Fruit fly (Drosophila melanogaster) whole organism, embryonic: ENCODE results near the gene eca.

Source experiments
- Adf1 ChIP-seq: fragments of 200-800 bp; sonication (Bioruptor generic); IDR thresholded peaks from 2 replicates; pipeline ENCODE4 v1.3.6; 2022; ENCODE audit warnings: missing biosample characterization, missing genetic modification characterization
- Asciz ChIP-seq: fragments of 200-800 bp; sonication (Bioruptor generic); optimal IDR thresholded peaks from 2 replicates; lab custom pipeline; 2017; ENCODE audit warnings: missing biosample characterization, mild to moderate bottlenecking, missing genetic modification characterization, missing genetic modification reagents
- Awh ChIP-seq: fragments of 200-800 bp; sonication (Bioruptor generic); IDR thresholded peaks from 2 replicates; pipeline ENCODE4, ENCODE4 v1.3.6; 2022; ENCODE audit warnings: missing biosample characterization, missing genetic modification characterization
- Blimp-1 ChIP-seq: fragments of 200-800 bp; sonication (Bioruptor generic); optimal IDR thresholded peaks from 3 replicates; lab custom pipeline; 2018; ENCODE audit warnings: missing biosample characterization, missing genetic modification characterization, mild to moderate bottlenecking, moderate library complexity, missing genetic modification reagents
- CG10366 ChIP-seq: fragments of 200-800 bp; sonication (Bioruptor generic); IDR thresholded peaks from 2 replicates; pipeline ENCODE4 v1.3.6; 2022; ENCODE audit warnings: missing biosample characterization, missing genetic modification characterization
- CG14710 ChIP-seq: fragments of 200-800 bp; sonication (Bioruptor generic); optimal IDR thresholded peaks from 3 replicates; lab custom pipeline; 2019; ENCODE audit warnings: missing biosample characterization, mild to moderate bottlenecking, missing genetic modification characterization, moderate library complexity
- CG16815 ChIP-seq: fragments of 200-800 bp; sonication (Bioruptor generic); optimal IDR thresholded peaks from 3 replicates; lab custom pipeline; 2017; ENCODE audit warnings: missing biosample characterization, mild to moderate bottlenecking, missing genetic modification characterization
- CG17186 ChIP-seq: fragments of 200-800 bp; sonication (Bioruptor generic); optimal IDR thresholded peaks from 3 replicates; lab custom pipeline; 2017; ENCODE audit warnings: missing biosample characterization, missing genetic modification reagents, missing genetic modification characterization
- CG17328 ChIP-seq: fragments of 200-800 bp; sonication (Bioruptor generic); IDR thresholded peaks from 2 replicates; pipeline ENCODE4 v1.3.6; 2022; ENCODE audit warnings: missing biosample characterization, missing genetic modification characterization
- CG17568 ChIP-seq: fragments of 200-800 bp; sonication (Bioruptor generic); optimal IDR thresholded peaks from 2 replicates; lab custom pipeline; 2018; ENCODE audit warnings: missing biosample characterization, mild to moderate bottlenecking, missing genetic modification characterization, moderate library complexity
- CG17829 ChIP-seq: fragments of 200-800 bp; optimal IDR thresholded peaks from 2 replicates; lab custom pipeline; 2019; ENCODE audit warnings: missing biosample characterization, mild to moderate bottlenecking, missing genetic modification characterization, moderate library complexity
- CG1832 ChIP-seq: fragments of 200-800 bp; sonication (Bioruptor generic); optimal IDR thresholded peaks from 2 replicates; lab custom pipeline; 2017; ENCODE audit warnings: missing biosample characterization, mild to moderate bottlenecking, missing genetic modification characterization, inconsistent platforms
- CG31388 ChIP-seq: fragments of 200-800 bp; sonication (Bioruptor generic); optimal IDR thresholded peaks from 2 replicates; lab custom pipeline; 2016; ENCODE audit warnings: missing biosample characterization, missing genetic modification characterization
- CG3726 ChIP-seq: fragments of 200-800 bp; sonication (Bioruptor generic); IDR thresholded peaks from 3 replicates; pipeline ENCODE4, ENCODE4 v1.3.6; 2022; ENCODE audit warnings: missing biosample characterization, missing genetic modification characterization
- CG4404 ChIP-seq: fragments of 200-800 bp; sonication (Bioruptor generic); IDR thresholded peaks from 2 replicates; pipeline ENCODE4 v1.3.6; 2022; ENCODE audit warnings: missing biosample characterization, missing genetic modification characterization
- CG6272 ChIP-seq: fragments of 200-800 bp; sonication (Bioruptor generic); IDR thresholded peaks from 2 replicates; pipeline ENCODE4 v1.3.6; 2022; ENCODE audit warnings: missing biosample characterization, missing genetic modification characterization
- CG6813 ChIP-seq: fragments of 200-800 bp; sonication (Bioruptor generic); optimal IDR thresholded peaks from 2 replicates; lab custom pipeline; 2017; ENCODE audit warnings: missing biosample characterization, missing genetic modification characterization, mild to moderate bottlenecking, moderate library complexity, missing genetic modification reagents
- CG6854 ChIP-seq: fragments of 200-800 bp; sonication (Bioruptor generic); optimal IDR thresholded peaks from 3 replicates; lab custom pipeline; 2017; ENCODE audit warnings: missing biosample characterization, mild to moderate bottlenecking, missing genetic modification characterization
- CG7372 ChIP-seq: fragments of 200-800 bp; sonication (Bioruptor generic); IDR thresholded peaks from 2 replicates; pipeline ENCODE4 v1.3.6; 2022; ENCODE audit warnings: missing biosample characterization, missing genetic modification characterization
- CG9876 ChIP-seq: fragments of 200-800 bp; sonication (Bioruptor generic); optimal IDR thresholded peaks from 2 replicates; lab custom pipeline; 2016; ENCODE audit warnings: missing biosample characterization, missing genetic modification characterization
- Gsc ChIP-seq: fragments of 200-800 bp; sonication (Bioruptor generic); IDR thresholded peaks from 2 replicates; pipeline ENCODE4 v1.3.6; 2022; ENCODE audit warnings: missing biosample characterization, missing genetic modification characterization
- Hmr ChIP-seq: fragments of 200-800 bp; sonication (Bioruptor generic); optimal IDR thresholded peaks from 3 replicates; lab custom pipeline; 2017; ENCODE audit warnings: mild to moderate bottlenecking, missing biosample characterization, missing genetic modification reagents, missing genetic modification characterization
- Hmx ChIP-seq: fragments of 200-800 bp; sonication (Bioruptor generic); optimal IDR thresholded peaks from 2 replicates; lab custom pipeline; 2016; ENCODE audit warnings: missing biosample characterization, missing genetic modification characterization
- Hr3 ChIP-seq: fragments of 200-800 bp; sonication (Bioruptor generic); optimal IDR thresholded peaks from 3 replicates; lab custom pipeline; 2016; ENCODE audit warnings: missing biosample characterization, missing genetic modification characterization
- Jarid2 ChIP-seq: fragments of 200-800 bp; sonication (Bioruptor generic); optimal IDR thresholded peaks from 3 replicates; lab custom pipeline; 2017; ENCODE audit warnings: mild to moderate bottlenecking, missing biosample characterization, missing genetic modification reagents, missing genetic modification characterization
- Max ChIP-seq: fragments of 200-800 bp; sonication (Bioruptor generic); optimal IDR thresholded peaks from 2 replicates; lab custom pipeline; 2016; ENCODE audit warnings: missing biosample characterization, mild to moderate bottlenecking, missing genetic modification characterization
- Mes4 ChIP-seq: fragments of 200-800 bp; sonication (Bioruptor generic); optimal IDR thresholded peaks from 2 replicates; lab custom pipeline; 2016; ENCODE audit warnings: missing biosample characterization, missing genetic modification characterization
- Sin3A ChIP-seq: fragments of >200 bp; optimal IDR thresholded peaks from 2 replicates; lab custom pipeline; 2018
- Spps ChIP-seq: fragments of 200-800 bp; sonication (Bioruptor generic); optimal IDR thresholded peaks from 2 replicates; lab custom pipeline; 2018; ENCODE audit warnings: missing biosample characterization, mild to moderate bottlenecking, missing genetic modification characterization
- Sry-β ChIP-seq: fragments of 200-800 bp; sonication (Bioruptor generic); optimal IDR thresholded peaks from 2 replicates; lab custom pipeline; 2018; ENCODE audit warnings: missing biosample characterization, mild to moderate bottlenecking, missing genetic modification characterization, moderate library complexity
- al ChIP-seq: fragments of 200-800 bp; sonication (Bioruptor generic); IDR thresholded peaks from 2 replicates; pipeline ENCODE4 v1.3.6; 2022; ENCODE audit warnings: missing biosample characterization, missing genetic modification characterization
- az2 ChIP-seq: fragments of 200-800 bp; sonication (Bioruptor generic); optimal IDR thresholded peaks from 3 replicates; lab custom pipeline; 2016; ENCODE audit warnings: missing biosample characterization, missing genetic modification characterization
- br ChIP-seq: fragments of >200 bp; optimal IDR thresholded peaks from 2 replicates; lab custom pipeline; 2017
- danr ChIP-seq: fragments of 200-800 bp; sonication (Bioruptor generic); IDR thresholded peaks from 2 replicates; pipeline ENCODE4 v1.3.6; 2022; ENCODE audit warnings: missing biosample characterization, missing genetic modification characterization
- eyg ChIP-seq: fragments of 200-800 bp; sonication (Bioruptor generic); optimal IDR thresholded peaks from 3 replicates; lab custom pipeline; 2016; ENCODE audit warnings: missing biosample characterization, missing genetic modification characterization
- ftz-f1 ChIP-seq: fragments of 200-800 bp; sonication (Bioruptor generic); optimal IDR thresholded peaks from 2 replicates; lab custom pipeline; 2016; ENCODE audit warnings: missing biosample characterization, missing genetic modification characterization
- gce ChIP-seq: fragments of 200-800 bp; sonication (Bioruptor generic); IDR thresholded peaks from 3 replicates; pipeline ENCODE4 v1.3.6; 2022; ENCODE audit warnings: missing biosample characterization, missing genetic modification characterization
- grau ChIP-seq: fragments of 200-800 bp; optimal IDR thresholded peaks from 3 replicates; lab custom pipeline; 2019; ENCODE audit warnings: missing biosample characterization, mild to moderate bottlenecking, missing genetic modification characterization, moderate library complexity
- insv ChIP-seq, 2 experiments: fragments of 200-800 bp; sonication (Bioruptor generic); optimal IDR thresholded peaks; 3 replicates each; lab custom pipeline; 2016 to 2018; ENCODE audit warnings: missing biosample characterization in 2 of 2, missing genetic modification characterization in 2 of 2
- kay ChIP-seq: fragments of 200-800 bp; sonication (Bioruptor generic); optimal IDR thresholded peaks from 2 replicates; lab custom pipeline; 2016; ENCODE audit warnings: missing biosample characterization, missing genetic modification characterization
- nerfin-1 ChIP-seq: fragments of 200-800 bp; sonication (Bioruptor generic); optimal IDR thresholded peaks from 3 replicates; lab custom pipeline; 2019; ENCODE audit warnings: missing biosample characterization, mild to moderate bottlenecking, missing genetic modification characterization, moderate library complexity
- org-1 ChIP-seq: fragments of 200-800 bp; sonication (Bioruptor generic); optimal IDR thresholded peaks from 2 replicates; lab custom pipeline; 2017; ENCODE audit warnings: missing biosample characterization, missing genetic modification characterization
- otp ChIP-seq: fragments of 200-800 bp; sonication (Bioruptor generic); IDR thresholded peaks from 3 replicates; pipeline ENCODE4, ENCODE4 v1.3.6; 2022; ENCODE audit warnings: missing biosample characterization, missing genetic modification characterization
- peb ChIP-seq: fragments of 200-800 bp; sonication (Bioruptor generic); IDR thresholded peaks from 2 replicates; pipeline ENCODE4 v1.3.6; 2022; ENCODE audit warnings: missing biosample characterization, missing genetic modification characterization
- pfk ChIP-seq: fragments of 200-800 bp; sonication (Bioruptor generic); optimal IDR thresholded peaks from 2 replicates; lab custom pipeline; 2018; ENCODE audit warnings: missing biosample characterization, mild to moderate bottlenecking, missing genetic modification characterization, moderate library complexity
- pzg ChIP-seq: fragments of 200-800 bp; sonication (Bioruptor generic); optimal IDR thresholded peaks from 3 replicates; lab custom pipeline; 2018; ENCODE audit warnings: missing biosample characterization, mild to moderate bottlenecking, missing genetic modification characterization, moderate library complexity
- sd ChIP-seq: fragments of 200-800 bp; sonication (Bioruptor generic); optimal IDR thresholded peaks from 3 replicates; lab custom pipeline; 2018; ENCODE audit warnings: missing biosample characterization, mild to moderate bottlenecking, missing genetic modification characterization, moderate library complexity
- sima ChIP-seq: fragments of 200-800 bp; sonication (Bioruptor generic); optimal IDR thresholded peaks from 2 replicates; lab custom pipeline; 2016; ENCODE audit warnings: missing biosample characterization, missing genetic modification characterization
- slp2 ChIP-seq: fragments of 200-800 bp; sonication (Bioruptor generic); optimal IDR thresholded peaks from 2 replicates; lab custom pipeline; 2016; ENCODE audit warnings: missing biosample characterization, missing genetic modification characterization
- tgo ChIP-seq: fragments of 200-800 bp; sonication (Bioruptor generic); IDR thresholded peaks from 3 replicates; pipeline ENCODE4 v1.3.6; 2022; ENCODE audit warnings: missing biosample characterization, missing genetic modification characterization
- wdn ChIP-seq: fragments of 200-800 bp; sonication (Bioruptor generic); IDR thresholded peaks from 2 replicates; pipeline ENCODE4 v1.3.6; 2022; ENCODE audit warnings: missing biosample characterization, missing genetic modification characterization
- wor ChIP-seq: fragments of 200-800 bp; sonication (Bioruptor generic); IDR thresholded peaks from 2 replicates; pipeline ENCODE4 v1.3.6; 2022; ENCODE audit warnings: missing biosample characterization, missing genetic modification characterization
- zen ChIP-seq: fragments of 200-800 bp; sonication (Bioruptor generic); optimal IDR thresholded peaks from 3 replicates; lab custom pipeline; 2018; ENCODE audit warnings: missing biosample characterization, mild to moderate bottlenecking, missing genetic modification characterization, moderate library complexity

Gene eca

dm6 chr3R:9710886-9711285, 25.6 kb upstream of the eca start, which contains the start of the genes trbd and dmt (continued):
- TF ChIP-seq CG4404 (GFP tag; lab: Robert Waterston, UW) = no peak
- peak; percentile 24 for TF ChIP-seq sima
- no peak for TF ChIP-seq CG1832
- peak; percentile 76 for TF ChIP-seq CG9876 (GFP tag; lab: Kevin White, UChicago)
- no peak for TF ChIP-seq Blimp-1 (GFP tag; lab: Kevin White, UChicago)
- TF ChIP-seq pfk (GFP tag; lab: Kevin White, UChicago) = no peak
- TF ChIP-seq peb (GFP tag; lab: Robert Waterston, UW) = no peak
- TF ChIP-seq CG17568 = no peak
- TF ChIP-seq Sry-β (GFP tag; lab: Kevin White, UChicago) = no peak
- TF ChIP-seq az2 = no peak
- TF ChIP-seq Hmx (GFP tag; lab: Kevin White, UChicago) = no peak
- TF ChIP-seq CG17328 (GFP tag; lab: Robert Waterston, UW) = no peak
- TF ChIP-seq wor (GFP tag; lab: Robert Waterston, UW) = no peak
- no peak for TF ChIP-seq org-1 (GFP tag; lab: Kevin White, UChicago)
- TF ChIP-seq Sin3A (lab: Kevin White, UChicago) = peak; percentile 89
- no peak for TF ChIP-seq gce (GFP tag; lab: Robert Waterston, UW)
- no peak for TF ChIP-seq Adf1 (GFP tag; lab: Robert Waterston, UW)
- no peak for TF ChIP-seq Gsc (GFP tag; lab: Robert Waterston, UW)
- peak; percentile 39 for TF ChIP-seq slp2 (GFP tag; lab: Kevin White, UChicago)
- TF ChIP-seq Hr3 (GFP tag; lab: Kevin White, UChicago) = peak; percentile 25
- no peak for TF ChIP-seq otp (GFP tag; lab: Robert Waterston, UW)
- TF ChIP-seq CG31388 (GFP tag; lab: Kevin White, UChicago) = no peak
- no peak for TF ChIP-seq Awh (GFP tag; lab: Robert Waterston, UW)
- TF ChIP-seq CG3726 (GFP tag; lab: Robert Waterston, UW) = no peak
- TF ChIP-seq kay = no peak
- peak; percentile 28 for TF ChIP-seq Max
- TF ChIP-seq CG6272 (GFP tag; lab: Robert Waterston, UW) = 0 out of 2 replicates have a peak, but pooled peaks have one; percentile 38
- TF ChIP-seq danr (GFP tag; lab: Robert Waterston, UW) = no peak
- TF ChIP-seq CG6854 = no peak
- peak; percentile 100 for TF ChIP-seq pzg
- no peak for TF ChIP-seq sd (tag; lab: Kevin White, UChicago)
- TF ChIP-seq Asciz (GFP tag; lab: Kevin White, UChicago) = no peak
- no peak for TF ChIP-seq tgo (GFP tag; lab: Robert Waterston, UW)
- TF ChIP-seq ftz-f1 (GFP tag; lab: Kevin White, UChicago) = peak; percentile 97
- TF ChIP-seq CG6813 = no peak
- no peak for TF ChIP-seq Hmr (GFP tag; lab: Kevin White, UChicago)
- no peak for TF ChIP-seq grau (tag; lab: Kevin White, UChicago)
- no peak for TF ChIP-seq eyg (GFP tag; lab: Kevin White, UChicago)
- TF ChIP-seq nerfin-1 (tag; lab: Kevin White, UChicago) = no peak
- TF ChIP-seq Spps (tag; lab: Kevin White, UChicago) = no peak
- TF ChIP-seq br (lab: Kevin White, UChicago) = no peak
- TF ChIP-seq CG14710 = no peak
- TF ChIP-seq wdn (GFP tag; lab: Robert Waterston, UW) = no peak
- peak; percentile 59 for TF ChIP-seq CG17186 (GFP tag; lab: Kevin White, UChicago)
- TF ChIP-seq insv (GFP tag; optimal IDR thresholded peaks at IDR 0.05; lab: Kevin White, UChicago) = peak in 1 of 2 experiments; percentile 73
- no peak for TF ChIP-seq CG10366 (GFP tag; lab: Robert Waterston, UW)
- peak; percentile 29 for TF ChIP-seq Mes4 (GFP tag; lab: Kevin White, UChicago)
- TF ChIP-seq al (GFP tag; lab: Robert Waterston, UW) = no peak
- no peak for TF ChIP-seq CG17829 (tag; lab: Kevin White, UChicago)
- no peak for TF ChIP-seq Jarid2
- no peak for TF ChIP-seq CG7372 (GFP tag; lab: Robert Waterston, UW)
- TF ChIP-seq zen = peak; percentile 69
- peak; percentile 12 for TF ChIP-seq CG16815
